Worm (Caenorhabditis elegans) whole organism, L4 larva: ENCODE results near the gene ZC317.6.

Experiments used
- F10B5.3 ChIP-seq: sonication (generic microtip); optimal IDR thresholded peaks from 2 replicates; lab custom pipeline; 2016; ENCODE audit warnings: mild to moderate bottlenecking, missing genetic modification characterization, missing compliant biosample characterization
- F44E2.7 ChIP-seq: fragments of 200-800 bp; sonication (Bioruptor generic); IDR thresholded peaks from 2 replicates; pipeline ENCODE4 v2.1.2; 2022; ENCODE audit warnings: missing genetic modification characterization, missing compliant biosample characterization
- F49E8.2 ChIP-seq: sonication (generic microtip); optimal IDR thresholded peaks from 2 replicates; lab custom pipeline; 2016; ENCODE audit warnings: missing compliant biosample characterization, mild to moderate bottlenecking, missing genetic modification characterization, borderline replicate concordance
- T26A8.4 ChIP-seq: fragments of 200-800 bp; sonication (Bioruptor generic); IDR thresholded peaks from 2 replicates; pipeline ENCODE4 v1.3.6; 2022; ENCODE audit warnings: missing genetic modification characterization, missing compliant biosample characterization
- Y105C5A.15 ChIP-seq: fragments of 200-800 bp; sonication (Bioruptor generic); IDR thresholded peaks from 2 replicates; pipeline ENCODE4 v1.3.6; 2022; ENCODE audit warnings: missing genetic modification characterization, missing compliant biosample characterization
- Y48G9A.11 ChIP-seq: fragments of 200-800 bp; sonication (Bioruptor generic); IDR thresholded peaks from 2 replicates; pipeline ENCODE4 v1.3.6; 2022; ENCODE audit warnings: missing genetic modification reagents, missing genetic modification characterization, missing compliant biosample characterization
- Y75B8A.6 ChIP-seq: fragments of 200-800 bp; sonication (Bioruptor generic); IDR thresholded peaks from 2 replicates; pipeline ENCODE4 v1.3.6; 2022; ENCODE audit warnings: missing genetic modification reagents, missing genetic modification characterization, missing compliant biosample characterization
- ZK546.5 ChIP-seq, 2 experiments: sonication (generic microtip); optimal IDR thresholded peaks; 2 replicates each; lab custom pipeline; 2017; ENCODE audit warnings: missing biosample characterization in 2 of 2, missing genetic modification characterization in 2 of 2
- aha-1 ChIP-seq: fragments of 150-350 bp; peaks from one replicate; lab custom pipeline; 2014; ENCODE audit warnings: missing biosample characterization, missing genetic modification characterization
- ama-1 ChIP-seq: fragments of 150-350 bp; optimal IDR thresholded peaks from 2 replicates; lab custom pipeline; 2014; ENCODE audit warnings: inconsistent platforms, mixed read lengths
- ceh-20 ChIP-seq: fragments of 200-800 bp; sonication (Bioruptor generic); IDR thresholded peaks from 2 replicates; pipeline ENCODE4 v1.3.6; 2022; ENCODE audit warnings: missing genetic modification reagents, missing genetic modification characterization, missing compliant biosample characterization
- ceh-28 ChIP-seq: fragments of 150-350 bp; optimal IDR thresholded peaks from 2 replicates; lab custom pipeline; 2014; ENCODE audit warnings: missing biosample characterization, missing genetic modification reagents, missing genetic modification characterization
- daf-16 ChIP-seq, 3 experiments: sonication (generic microtip); optimal IDR thresholded peaks; 2 replicates each; lab custom pipeline; 2016 to 2017; ENCODE audit warnings: missing genetic modification characterization in 3 of 3, missing genetic modification reagents in 3 of 3, mild to moderate bottlenecking in 2 of 3, missing compliant biosample characterization in 2 of 3, missing biosample characterization in 1 of 3, moderate library complexity in 1 of 3
- daf-19 ChIP-seq: fragments of 200-800 bp; sonication (Bioruptor generic); conservative IDR thresholded peaks from 2 replicates; pipeline ENCODE4 v1.3.6; 2022; ENCODE audit warnings: missing genetic modification characterization, missing compliant biosample characterization
- dmd-8 ChIP-seq: fragments of 200-800 bp; sonication (Bioruptor generic); IDR thresholded peaks from 2 replicates; pipeline ENCODE4 v1.3.6; 2022; ENCODE audit warnings: missing genetic modification characterization, missing compliant biosample characterization
- egl-27 ChIP-seq: sonication (generic microtip); optimal IDR thresholded peaks from 3 replicates; lab custom pipeline; 2017; ENCODE audit warnings: missing biosample characterization, missing genetic modification reagents, missing genetic modification characterization
- gei-8 ChIP-seq: fragments of 200-800 bp; sonication (Bioruptor generic); optimal IDR thresholded peaks from 2 replicates; lab custom pipeline; 2018; ENCODE audit warnings: mild to moderate bottlenecking, missing genetic modification characterization, missing compliant biosample characterization
- hmg-1.1 ChIP-seq: fragments of 200-800 bp; sonication (Bioruptor generic); IDR thresholded peaks from 2 replicates; pipeline ENCODE4 v1.3.6; 2022; ENCODE audit warnings: missing genetic modification reagents, missing genetic modification characterization, missing compliant biosample characterization
- lin-13 ChIP-seq: fragments of 150-350 bp; optimal IDR thresholded peaks from 2 replicates; lab custom pipeline; 2014; ENCODE audit warnings: missing biosample characterization, missing genetic modification reagents, missing genetic modification characterization
- lsy-2 ChIP-seq, 2 experiments: fragments of 150-350 bp in 1 of 2; sonication (generic microtip) in 1 of 2; optimal IDR thresholded peaks; 2 replicates each; lab custom pipeline; 2014 to 2017; ENCODE audit warnings: missing biosample characterization in 2 of 2, missing genetic modification characterization in 2 of 2
- mdl-1 ChIP-seq, 2 experiments: fragments of 150-350 bp in 1 of 2; sonication (generic microtip) in 1 of 2; optimal IDR thresholded peaks; 2 replicates each; lab custom pipeline; 2014 to 2017; ENCODE audit warnings: missing biosample characterization in 2 of 2, missing genetic modification characterization in 2 of 2
- mdt-29 ChIP-seq: fragments of 200-800 bp; sonication (Bioruptor generic); IDR thresholded peaks from 2 replicates; pipeline ENCODE4 v1.3.6; 2022; ENCODE audit warnings: missing genetic modification reagents, missing genetic modification characterization, missing compliant biosample characterization
- mxl-3 ChIP-seq: fragments of 200-800 bp; sonication (Bioruptor generic); optimal IDR thresholded peaks from 2 replicates; lab custom pipeline; 2018; ENCODE audit warnings: mild to moderate bottlenecking, missing genetic modification characterization, missing compliant biosample characterization
- nhr-28 ChIP-seq: fragments of 150-350 bp; optimal IDR thresholded peaks from 2 replicates; lab custom pipeline; 2014; ENCODE audit warnings: missing biosample characterization, missing genetic modification characterization
- nhr-76 ChIP-seq: fragments of 150-350 bp; optimal IDR thresholded peaks from 2 replicates; lab custom pipeline; 2014; ENCODE audit warnings: missing biosample characterization, missing genetic modification characterization
- pha-4 ChIP-seq, 2 experiments: fragments of 150-350 bp in 1 of 2; fragments of 200-800 bp in 1 of 2; sonication (Bioruptor generic) in 1 of 2; IDR thresholded peaks in 1 of 2; optimal IDR thresholded peaks in 1 of 2; 2 replicates each; pipeline versions ENCODE4 v1.3.6 to Lab custom; 2014 to 2022; ENCODE audit warnings: missing genetic modification characterization in 2 of 2, missing genetic modification reagents in 2 of 2, missing biosample characterization in 1 of 2, missing compliant biosample characterization in 1 of 2
- php-3 ChIP-seq: fragments of 200-800 bp; sonication (Bioruptor generic); IDR thresholded peaks from 2 replicates; pipeline ENCODE4 v1.3.6; 2022; ENCODE audit warnings: missing genetic modification reagents, missing genetic modification characterization, missing compliant biosample characterization
- pqm-1 ChIP-seq: sonication (generic microtip); optimal IDR thresholded peaks from 2 replicates; lab custom pipeline; 2017; ENCODE audit warnings: missing biosample characterization, missing genetic modification characterization
- set-16 ChIP-seq: fragments of 200-800 bp; sonication (Bioruptor generic); IDR thresholded peaks from 2 replicates; pipeline ENCODE4 v1.3.6; 2022; ENCODE audit warnings: missing genetic modification reagents, missing genetic modification characterization, missing compliant biosample characterization
- tra-1 ChIP-seq: fragments of 200-800 bp; sonication (Bioruptor generic); IDR thresholded peaks from 2 replicates; pipeline ENCODE4 v1.3.6; 2022; ENCODE audit warnings: missing genetic modification reagents, missing genetic modification characterization, missing compliant biosample characterization
- unc-62 ChIP-seq, 3 experiments: fragments of 150-350 bp in 1 of 3; sonication (generic microtip); optimal IDR thresholded peaks in 2 of 3; peaks in 1 of 3; 1 replicate in 1 of 3; 2 replicates in 2 of 3; lab custom pipeline; 2014 to 2017; ENCODE audit warnings: missing biosample characterization in 3 of 3, missing genetic modification characterization in 3 of 3, missing genetic modification reagents in 3 of 3, missing genotype in 1 of 3
- zfp-2 ChIP-seq: sonication (generic microtip); optimal IDR thresholded peaks from 2 replicates; lab custom pipeline; 2016; ENCODE audit warnings: mild to moderate bottlenecking, missing genetic modification characterization, missing compliant biosample characterization
- ztf-11 ChIP-seq: fragments of 150-350 bp; optimal IDR thresholded peaks from 2 replicates; lab custom pipeline; 2014; ENCODE audit warnings: missing biosample characterization, missing genetic modification characterization

The ZC317.6 gene

ce11 chrV:5504807-5505442 is 36.5 kb upstream of the ZC317.6 start, which contains the start of the genes dnj-19 and nhr-47 (continued):
- TF ChIP-seq T26A8.4 (GFP tag; lab: Robert Waterston, UW): peak; percentile 96
- peak in 1 of 2 experiments; percentile 98 for TF ChIP-seq unc-62 (GFP tag; optimal IDR thresholded peaks at IDR 0.05 in 1 of 2; lab: Kevin White, UChicago)
- TF ChIP-seq unc-62 (tag; optimal IDR thresholded peaks at IDR 0.05; lab: Kevin White, UChicago): no peak
- peak; percentile 69; the same call in 1 of the 2 replicates for TF ChIP-seq tra-1
- TF ChIP-seq ceh-20 (GFP tag; lab: Robert Waterston, UW): peak; percentile 94
- peak; percentile 18 for TF ChIP-seq zfp-2
- TF ChIP-seq lin-13: peak; percentile 89
- peak; percentile 95 for TF ChIP-seq hmg-1.1 (GFP tag; lab: Robert Waterston, UW)
- peak; percentile 64; the same call in 1 of the 2 replicates for TF ChIP-seq dmd-8 (GFP tag; lab: Robert Waterston, UW)

- TF ChIP-seq daf-16 (GFP tag; optimal IDR thresholded peaks at IDR 0.05; lab: Kevin White, UChicago) (no peak), daf-16 (tag; optimal IDR thresholded peaks at IDR 0.05; lab: Kevin White, UChicago) (no peak), ama-1 (lab: Kevin White, UChicago) (no peak), set-16 (GFP tag; lab: Robert Waterston, UW) (peak; percentile 58), aha-1 (tag; lab: Kevin White, UChicago) (peak; percentile 16), ztf-11 (tag; lab: Kevin White, UChicago) (no peak), ZK546.5 (tag; optimal IDR thresholded peaks at IDR 0.05; lab: Kevin White, UChicago) (no peak), F44E2.7 (GFP tag; lab: Robert Waterston, UW) (0 out of 2 replicates have a peak, but pooled peaks have one; percentile 9), F10B5.3 (no peak), ceh-20 (GFP tag; lab: Robert Waterston, UW) (no peak), gei-8 (GFP tag; lab: Kevin White, UChicago) (no peak), lsy-2 (tag; optimal IDR thresholded peaks at IDR 0.05; lab: Kevin White, UChicago) (no peak)
These were observed 35.9 kb upstream of the ZC317.6 start for ce11 chrV:5504295-5504694.

ce11 chrV:5502701-5503100 is 34.3 kb upstream of the ZC317.6 start:
- TF ChIP-seq Y105C5A.15 (GFP tag; lab: Robert Waterston, UW) (no peak), daf-16 (GFP tag; optimal IDR thresholded peaks at IDR 0.05; lab: Kevin White, UChicago) (peak in 1 of 2 experiments; percentile 46), daf-16 (tag; optimal IDR thresholded peaks at IDR 0.05; lab: Kevin White, UChicago) (no peak), mdt-29 (0 out of 2 replicates have a peak, but pooled peaks have one; percentile 46), Y48G9A.11 (GFP tag; lab: Robert Waterston, UW) (peak; percentile 52; the same call in 1 of the 2 replicates), F49E8.2 (no peak)

- no peak for TF ChIP-seq pha-4 (GFP tag; IDR thresholded peaks at IDR 0.05; lab: Robert Waterston, UW)
- no peak for TF ChIP-seq pha-4 (tag; optimal IDR thresholded peaks at IDR 0.05; lab: Kevin White, UChicago)
- TF ChIP-seq egl-27 (tag; lab: Kevin White, UChicago): no peak
- TF ChIP-seq daf-19 (GFP tag; lab: Robert Waterston, UW): no peak
These were observed 31.1 kb upstream of the ZC317.6 start for ce11 chrV:5499475-5499874.

- TF ChIP-seq Y105C5A.15 (GFP tag; lab: Robert Waterston, UW) (no peak), nhr-76 (tag; lab: Kevin White, UChicago) (no peak)
These were observed 25.1 kb upstream of the ZC317.6 start, which contains the start of gene T05C3.2 for ce11 chrV:5493447-5493846. T05C3.2 (plus strand) TSS chrV:5493747.

ce11 chrV:5490205-5490604 is 21.8 kb upstream of the ZC317.6 start, which contains the start of gene T05C3.6:
T05C3.6 (plus strand) TSS chrV:5490445.
- TF ChIP-seq Y75B8A.6 (GFP tag; lab: Robert Waterston, UW): no peak
- no peak for TF ChIP-seq ceh-28 (tag; lab: Kevin White, UChicago)
- TF ChIP-seq nhr-28: peak; percentile 66
- TF ChIP-seq pqm-1: peak; percentile 94
- no peak for TF ChIP-seq daf-16 (GFP tag; optimal IDR thresholded peaks at IDR 0.05; lab: Kevin White, UChicago)
- TF ChIP-seq daf-16 (tag; optimal IDR thresholded peaks at IDR 0.05; lab: Kevin White, UChicago): peak; percentile 84
- peak in 1 of 2 experiments; percentile 64 for TF ChIP-seq mdl-1 (tag; optimal IDR thresholded peaks at IDR 0.05; lab: Kevin White, UChicago)
- TF ChIP-seq mxl-3 (GFP tag; lab: Kevin White, UChicago): peak; percentile 57
- 0 out of 2 replicates have a peak, but pooled peaks have one; percentile 51 for TF ChIP-seq php-3 (GFP tag; lab: Robert Waterston, UW)
